Fruit fly (Drosophila melanogaster) whole organism, pupa: ENCODE measurements around the gene ND-20.

Experiments
- CG10348 ChIP-seq: fragments of 200-800 bp; sonication (Bioruptor generic); IDR thresholded peaks from 2 replicates; pipeline ENCODE4 v1.3.6; 2022; ENCODE audit warnings: missing biosample characterization, missing genetic modification characterization
- Snoo ChIP-seq: fragments of 200-800 bp; sonication (Bioruptor generic); optimal IDR thresholded peaks from 3 replicates; lab custom pipeline; 2017; ENCODE audit warnings: missing biosample characterization, mild to moderate bottlenecking, missing genetic modification characterization, inconsistent platforms
- fd96Ca ChIP-seq: fragments of 200-800 bp; sonication (Bioruptor generic); IDR thresholded peaks from 3 replicates; pipeline ENCODE4 v1.3.6; 2022; ENCODE audit warnings: missing biosample characterization, missing genetic modification characterization
- rn ChIP-seq: fragments of 200-800 bp; sonication (Bioruptor generic); IDR thresholded peaks from 2 replicates; pipeline ENCODE4 v1.3.6; 2022; ENCODE audit warnings: missing biosample characterization, missing genetic modification characterization

dm6 chrX:15940105-15940955 is 46.3 kb downstream of the ND-20 start, which contains the start of gene Stim:
- TF ChIP-seq CG10348 (no peak), rn (GFP tag; lab: Robert Waterston, UW) (no peak), fd96Ca (GFP tag; lab: Robert Waterston, UW) (no peak), Snoo (tag; lab: Kevin White, UChicago) (no peak)
